Worm (Caenorhabditis elegans) whole organism, mixed stage, embryonic: ENCODE measurements around the gene K12H6.2.

Experiments
- cnd-1 ChIP-seq: fragments of 200-800 bp; sonication (Bioruptor generic); optimal IDR thresholded peaks from 2 replicates; lab custom pipeline; 2018; ENCODE audit warnings: mild to moderate bottlenecking, missing genetic modification characterization, missing compliant biosample characterization
- elt-1 ChIP-seq: sonication (generic microtip); optimal IDR thresholded peaks from 2 replicates; lab custom pipeline; 2017; ENCODE audit warnings: missing genetic modification characterization, mild to moderate bottlenecking, missing compliant biosample characterization, antibody characterized with exemption, moderate library complexity, borderline replicate concordance; ENCODE audit not compliant: insufficient read depth
- elt-3 ChIP-seq: fragments of 150-350 bp; optimal IDR thresholded peaks from 2 replicates; lab custom pipeline; 2014; ENCODE audit warnings: missing biosample characterization, missing genetic modification characterization
- hlh-1 ChIP-seq: fragments of 150-350 bp; optimal IDR thresholded peaks from 2 replicates; lab custom pipeline; 2014; ENCODE audit warnings: missing biosample characterization, missing genetic modification reagents, missing genetic modification characterization
- lin-13 ChIP-seq: fragments of 150-350 bp; optimal IDR thresholded peaks from 2 replicates; lab custom pipeline; 2014; ENCODE audit warnings: missing biosample characterization, missing genetic modification characterization
- mep-1 ChIP-seq: fragments of 150-350 bp; optimal IDR thresholded peaks from 2 replicates; lab custom pipeline; 2017; ENCODE audit warnings: missing biosample characterization, missing genetic modification reagents, missing genetic modification characterization, inconsistent platforms
- pha-4 ChIP-seq: fragments of 150-350 bp; optimal IDR thresholded peaks from 2 replicates; lab custom pipeline; 2018; ENCODE audit warnings: missing biosample characterization, missing genetic modification reagents, missing genetic modification characterization
- sptf-1 ChIP-seq: sonication (generic microtip); optimal IDR thresholded peaks from 2 replicates; lab custom pipeline; 2017; ENCODE audit warnings: mild to moderate bottlenecking, missing genetic modification characterization, moderate library complexity, missing compliant biosample characterization
- unc-120 ChIP-seq: sonication (generic microtip); optimal IDR thresholded peaks from 2 replicates; lab custom pipeline; 2017; ENCODE audit warnings: missing genetic modification characterization, missing compliant biosample characterization; ENCODE audit not compliant: poor library complexity, severe bottlenecking
- ztf-11 ChIP-seq: fragments of 150-350 bp; optimal IDR thresholded peaks from 2 replicates; lab custom pipeline; 2014; ENCODE audit warnings: missing biosample characterization, missing genetic modification characterization

ce11 chrII:2802804-2803586 lies 12.3 kb downstream of the K12H6.2 start:
- TF ChIP-seq sptf-1 (tag; lab: Kevin White, UChicago) (no peak), cnd-1 (tag; lab: Kevin White, UChicago) (no peak), elt-3 (tag; lab: Kevin White, UChicago) (no peak), pha-4 (tag; lab: Kevin White, UChicago) (no peak), hlh-1 (tag; lab: Kevin White, UChicago) (no peak), elt-1 (tag; lab: Kevin White, UChicago) (no peak), unc-120 (no peak), ztf-11 (tag; lab: Kevin White, UChicago) (no peak), lin-13 (tag; lab: Kevin White, UChicago) (no peak), mep-1 (tag; lab: Kevin White, UChicago) (no peak)
